Worm (Caenorhabditis elegans) whole organism, L2 larva: Measurements from ENCODE around the gene F28C6.9.

Source experiments
- ceh-82 ChIP-seq: fragments of 150-350 bp; optimal IDR thresholded peaks from 2 replicates; lab custom pipeline; 2014; ENCODE audit warnings: missing biosample characterization, missing genetic modification characterization
- fos-1 ChIP-seq: fragments of 150-350 bp; optimal IDR thresholded peaks from 2 replicates; lab custom pipeline; 2014; ENCODE audit warnings: missing biosample characterization, missing genetic modification characterization
- lin-13 ChIP-seq: fragments of 150-350 bp; optimal IDR thresholded peaks from 2 replicates; lab custom pipeline; 2014; ENCODE audit warnings: missing biosample characterization, missing genetic modification reagents, missing genetic modification characterization
- lsy-2 ChIP-seq, 2 experiments: fragments of 150-350 bp in 1 of 2; sonication (generic microtip) in 1 of 2; optimal IDR thresholded peaks; 2 replicates each; lab custom pipeline; 2014 to 2017; ENCODE audit warnings: missing biosample characterization in 2 of 2, missing genetic modification characterization in 2 of 2
- snpc-4 ChIP-seq: fragments of 150-350 bp; optimal IDR thresholded peaks from 2 replicates; lab custom pipeline; 2014; ENCODE audit warnings: missing biosample characterization, missing genetic modification characterization
- unc-39 ChIP-seq: fragments of 150-350 bp; optimal IDR thresholded peaks from 2 replicates; lab custom pipeline; 2014; ENCODE audit warnings: missing biosample characterization, missing genetic modification characterization
- ztf-11 ChIP-seq: sonication (generic microtip); optimal IDR thresholded peaks from 2 replicates; lab custom pipeline; 2017; ENCODE audit warnings: missing biosample characterization, missing genetic modification characterization

DNA sequence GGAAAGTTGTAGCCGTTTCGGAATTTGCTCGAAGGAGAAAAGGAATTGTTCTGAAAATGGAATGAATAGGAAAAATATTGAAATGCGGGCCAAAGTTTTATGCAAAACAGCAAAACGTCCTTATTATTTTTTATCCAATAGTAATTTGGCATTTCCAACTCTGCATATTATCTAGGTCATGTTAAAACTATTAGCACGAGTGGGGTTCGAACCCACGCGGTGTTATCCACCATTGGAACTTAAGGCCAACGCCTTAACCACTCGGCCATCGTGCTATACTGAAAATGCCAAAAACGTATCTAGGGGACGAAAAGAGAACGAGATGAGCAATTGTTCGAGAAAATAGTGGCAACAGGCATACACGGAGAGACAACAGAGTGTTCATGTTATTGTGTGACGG is 21.8 kb upstream of the F28C6.9 start:
- TF ChIP-seq unc-39 (tag; lab: Kevin White, UChicago) (no peak), ztf-11 (no peak), snpc-4 (tag; lab: Kevin White, UChicago) (no peak), lsy-2 (tag; optimal IDR thresholded peaks at IDR 0.05; lab: Kevin White, UChicago) (no peak), fos-1 (tag; lab: Kevin White, UChicago) (no peak), ceh-82 (tag; lab: Kevin White, UChicago) (no peak), lin-13 (GFP tag; lab: Kevin White, UChicago) (no peak)
